Worm (Caenorhabditis elegans) whole organism, L1 larva: ENCODE measurements around the gene F07F6.7.

Experiments used
- ama-1 ChIP-seq: fragments of 150-350 bp; optimal IDR thresholded peaks from 2 replicates; lab custom pipeline; 2014
- ceh-82 ChIP-seq, 3 experiments: fragments of 150-350 bp in 1 of 3; sonication (generic microtip) in 2 of 3; optimal IDR thresholded peaks; 2 replicates each; lab custom pipeline; 2014 to 2017; ENCODE audit warnings: missing biosample characterization in 3 of 3, missing genetic modification characterization in 3 of 3
- egl-13 ChIP-seq: sonication (generic microtip); optimal IDR thresholded peaks from 2 replicates; lab custom pipeline; 2016; ENCODE audit warnings: missing genotype, missing genetic modification reagents, missing genetic modification characterization, missing compliant biosample characterization
- egl-27 ChIP-seq, 2 experiments: fragments of 150-350 bp in 1 of 2; sonication (generic microtip); optimal IDR thresholded peaks; 3 replicates each; lab custom pipeline; 2017 to 2018; ENCODE audit warnings: missing biosample characterization in 2 of 2, missing genetic modification characterization in 2 of 2, missing genetic modification reagents in 2 of 2
- lin-13 ChIP-seq: fragments of 150-350 bp; optimal IDR thresholded peaks from 2 replicates; lab custom pipeline; 2014; ENCODE audit warnings: missing biosample characterization, missing genetic modification reagents, missing genetic modification characterization
- lsy-2 ChIP-seq, 2 experiments: fragments of 150-350 bp; optimal IDR thresholded peaks; 2 replicates each; lab custom pipeline; 2014; ENCODE audit warnings: missing biosample characterization in 2 of 2, missing genetic modification characterization in 2 of 2
- mdl-1 ChIP-seq, 2 experiments: fragments of 150-350 bp; optimal IDR thresholded peaks; 2 replicates each; lab custom pipeline; 2014 to 2017; ENCODE audit warnings: missing biosample characterization in 2 of 2, missing genetic modification characterization in 2 of 2, inconsistent platforms in 1 of 2
- nhr-77 ChIP-seq: fragments of 150-350 bp; optimal IDR thresholded peaks from 2 replicates; lab custom pipeline; 2014; ENCODE audit warnings: missing biosample characterization, missing genetic modification characterization
- nhr-85 ChIP-seq: sonication (generic microtip); peaks from one replicate; lab custom pipeline; 2016; ENCODE audit warnings: missing genetic modification characterization, inconsistent platforms, missing compliant biosample characterization
- snpc-4 ChIP-seq: fragments of 150-350 bp; optimal IDR thresholded peaks from 2 replicates; lab custom pipeline; 2014; ENCODE audit warnings: missing biosample characterization, missing genetic modification characterization
- tbx-2 ChIP-seq: sonication (generic microtip); optimal IDR thresholded peaks from 2 replicates; lab custom pipeline; 2016; ENCODE audit warnings: missing genetic modification characterization, missing compliant biosample characterization
- vab-15 ChIP-seq: sonication (generic microtip); optimal IDR thresholded peaks from 2 replicates; lab custom pipeline; 2017; ENCODE audit warnings: missing genotype, mild to moderate bottlenecking, missing genetic modification characterization, missing compliant biosample characterization
- xbp-1 ChIP-seq: sonication (generic microtip); optimal IDR thresholded peaks from 2 replicates; lab custom pipeline; 2016; ENCODE audit warnings: missing genetic modification characterization, missing compliant biosample characterization
- ztf-11 ChIP-seq, 2 experiments: sonication (generic microtip); optimal IDR thresholded peaks; 2 replicates each; lab custom pipeline; 2016 to 2017; ENCODE audit warnings: missing genetic modification characterization in 2 of 2, missing biosample characterization in 1 of 2, missing compliant biosample characterization in 1 of 2

DNA sequence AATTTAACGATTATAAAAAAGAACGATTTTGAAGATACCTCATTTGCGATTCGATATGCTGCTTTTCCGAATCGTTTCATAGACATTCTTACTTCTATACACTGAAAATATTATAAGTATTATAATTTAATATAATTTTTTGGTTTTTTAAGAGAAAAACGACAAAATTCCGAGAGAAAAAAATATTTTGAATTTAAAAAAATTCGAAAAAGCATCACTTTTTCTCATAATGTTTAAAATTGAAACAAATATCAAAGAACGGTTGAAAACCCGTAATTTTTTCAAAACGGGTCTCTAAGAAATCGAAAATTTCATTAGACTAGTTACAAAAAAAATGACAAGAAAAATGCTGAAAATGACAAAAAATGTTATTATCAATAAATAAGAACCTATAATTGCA lies 28.1 kb downstream of the F07F6.7 start, which contains the start of gene pink-1:
- TF ChIP-seq nhr-85 (tag; lab: Kevin White, UChicago) (no peak), tbx-2 (tag; lab: Kevin White, UChicago) (no peak), vab-15 (no peak), egl-13 (tag; lab: Kevin White, UChicago) (no peak), ama-1 (no peak), lin-13 (GFP tag; lab: Kevin White, UChicago) (no peak), nhr-77 (tag; lab: Kevin White, UChicago) (no peak), ztf-11 (tag; optimal IDR thresholded peaks at IDR 0.05; lab: Kevin White, UChicago) (no peak), xbp-1 (no peak), snpc-4 (tag; lab: Kevin White, UChicago) (no peak), mdl-1 (tag; optimal IDR thresholded peaks at IDR 0.05; lab: Kevin White, UChicago) (no peak), ceh-82 (tag; optimal IDR thresholded peaks at IDR 0.05; lab: Kevin White, UChicago) (no peak), egl-27 (tag; optimal IDR thresholded peaks at IDR 0.05; lab: Kevin White, UChicago) (no peak), lsy-2 (tag; optimal IDR thresholded peaks at IDR 0.05; lab: Kevin White, UChicago) (no peak)
